Worm (Caenorhabditis elegans) whole organism, dauer: ENCODE results near the gene saeg-1.

Experiments used
- unc-62 ChIP-seq: sonication (generic microtip); optimal IDR thresholded peaks from 2 replicates; lab custom pipeline; 2017; ENCODE audit warnings: missing biosample characterization, missing genetic modification reagents, missing genetic modification characterization

The saeg-1 gene

ce11 chrV:10865599-10865998 is at the start of gene saeg-1:
Gene saeg-1, minus strand, starts transcription at chrV:10865699.
- no peak for TF ChIP-seq unc-62 (GFP tag; lab: Kevin White, UChicago)

ce11 chrV:10909959-10910358 is 44.5 kb upstream of the saeg-1 start:
- no peak for TF ChIP-seq unc-62 (GFP tag; lab: Kevin White, UChicago)

DNA sequence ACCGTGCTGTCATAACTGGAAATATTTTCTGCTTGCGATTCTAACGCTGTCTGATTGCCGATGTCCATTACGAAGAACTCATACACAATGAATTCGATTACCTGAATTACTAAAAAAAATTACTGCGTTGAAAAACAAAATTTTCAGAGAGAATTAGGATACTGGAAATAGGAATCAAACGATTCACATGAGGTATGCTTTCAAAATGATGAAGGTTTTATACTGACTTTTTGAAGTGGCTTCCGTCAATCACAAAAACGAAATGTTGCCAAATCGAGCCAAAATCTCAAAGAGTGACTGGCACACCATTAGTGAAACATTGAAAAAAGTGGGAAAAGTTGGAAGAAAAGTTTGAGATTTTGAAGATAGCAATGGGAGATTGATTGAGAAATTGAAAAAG is 43.6 kb upstream of the saeg-1 start, which contains the start of gene zzz-1:
zzz-1 (minus strand) TSS at position 101 of the 400 bp plus-strand sequence.
- no peak for TF ChIP-seq unc-62 (GFP tag; lab: Kevin White, UChicago)

ce11 chrV:10904795-10905194 is 39.3 kb upstream of the saeg-1 start:
- TF ChIP-seq unc-62 (GFP tag; lab: Kevin White, UChicago), result no peak

ce11 chrV:10903748-10904147 is 38.2 kb upstream of the saeg-1 start, which contains the start of gene F32D8.15:
Gene F32D8.15, plus strand, starts transcription at chrV:10904048.
- no peak for TF ChIP-seq unc-62 (GFP tag; lab: Kevin White, UChicago)

DNA sequence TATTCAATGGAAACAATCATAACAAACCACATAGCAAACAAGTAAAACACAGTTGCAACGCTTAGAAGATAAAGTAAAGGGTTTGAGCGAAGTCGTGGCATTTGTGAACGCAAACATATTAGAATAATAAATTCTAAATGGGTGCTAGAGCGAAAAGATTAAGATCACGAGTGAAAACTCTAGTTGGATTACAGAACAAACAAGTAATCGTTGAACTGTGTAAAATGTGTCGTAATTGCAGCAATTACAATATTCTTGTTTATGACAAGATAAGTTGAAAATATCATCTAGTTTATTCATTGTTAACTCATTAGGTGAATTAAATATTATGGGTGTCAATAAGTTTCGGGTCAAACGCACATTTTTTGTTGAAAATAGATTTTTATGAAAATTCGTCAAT is 37.2 kb upstream of the saeg-1 start, which contains the start of gene F32D8.8:
F32D8.8 (minus strand) TSS at position 101 of the 400 bp plus-strand sequence.
- no peak for TF ChIP-seq unc-62 (GFP tag; lab: Kevin White, UChicago)

ce11 chrV:10901125-10901524 is 35.6 kb upstream of the saeg-1 start, which contains the start of gene spp-16:
Gene spp-16, minus strand, starts transcription at chrV:10901303.
- no peak for TF ChIP-seq unc-62 (GFP tag; lab: Kevin White, UChicago)

DNA sequence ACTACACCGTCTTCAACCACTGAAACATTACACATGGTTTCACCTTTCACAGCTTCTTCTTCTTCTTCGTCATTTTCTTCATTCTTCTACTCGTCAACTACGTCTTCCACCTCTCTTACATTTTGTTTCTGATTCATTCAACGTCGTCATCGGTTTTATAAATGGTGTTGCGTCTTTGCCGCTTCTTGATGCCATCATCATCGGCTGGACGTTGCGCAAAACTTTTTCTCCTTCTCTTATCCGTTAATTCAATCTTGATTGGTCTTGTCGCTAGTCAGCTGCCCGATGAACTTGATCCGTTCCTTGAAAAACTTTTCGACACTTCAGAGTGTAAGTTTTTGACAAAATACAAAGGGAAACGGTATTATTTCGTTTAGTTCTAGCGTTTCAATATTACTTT is 33.1 kb upstream of the saeg-1 start:
- TF ChIP-seq unc-62 (GFP tag; lab: Kevin White, UChicago), result no peak

- TF ChIP-seq unc-62 (GFP tag; lab: Kevin White, UChicago), result no peak
These were observed 32.6 kb upstream of the saeg-1 start, which contains the start of gene F32D8.7 for ce11 chrV:10898107-10898506. Gene F32D8.7, plus strand, starts transcription at chrV:10898435.

ce11 chrV:10897172-10897571 is 31.7 kb upstream of the saeg-1 start:
- TF ChIP-seq unc-62 (GFP tag; lab: Kevin White, UChicago), result no peak

DNA sequence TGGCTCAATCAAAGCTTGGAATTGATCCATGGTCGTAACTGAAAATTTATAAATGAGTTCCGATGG is 31.4 kb upstream of the saeg-1 start, which contains the start of gene sec-61.G:
sec-61.G (minus strand) TSS at position 38 of the 66 bp plus-strand sequence.
- no peak for TF ChIP-seq unc-62 (GFP tag; lab: Kevin White, UChicago)

ce11 chrV:10896706-10897105 is 31.2 kb upstream of the saeg-1 start:
- no peak for TF ChIP-seq unc-62 (GFP tag; lab: Kevin White, UChicago)

- no peak for TF ChIP-seq unc-62 (GFP tag; lab: Kevin White, UChicago)
These were observed 30.8 kb upstream of the saeg-1 start, which contains the start of gene F32D8.13 for ce11 chrV:10896295-10896694. Gene F32D8.13, minus strand, starts transcription at chrV:10896543.

- no peak for TF ChIP-seq unc-62 (GFP tag; lab: Kevin White, UChicago)
These were observed 29.1 kb upstream of the saeg-1 start, which contains the start of the genes F32D8.14 and F32D8.5 for ce11 chrV:10894601-10895000. Gene F32D8.14, minus strand, starts transcription at chrV:10894788. Gene F32D8.5, plus strand, starts transcription at chrV:10894800.

DNA sequence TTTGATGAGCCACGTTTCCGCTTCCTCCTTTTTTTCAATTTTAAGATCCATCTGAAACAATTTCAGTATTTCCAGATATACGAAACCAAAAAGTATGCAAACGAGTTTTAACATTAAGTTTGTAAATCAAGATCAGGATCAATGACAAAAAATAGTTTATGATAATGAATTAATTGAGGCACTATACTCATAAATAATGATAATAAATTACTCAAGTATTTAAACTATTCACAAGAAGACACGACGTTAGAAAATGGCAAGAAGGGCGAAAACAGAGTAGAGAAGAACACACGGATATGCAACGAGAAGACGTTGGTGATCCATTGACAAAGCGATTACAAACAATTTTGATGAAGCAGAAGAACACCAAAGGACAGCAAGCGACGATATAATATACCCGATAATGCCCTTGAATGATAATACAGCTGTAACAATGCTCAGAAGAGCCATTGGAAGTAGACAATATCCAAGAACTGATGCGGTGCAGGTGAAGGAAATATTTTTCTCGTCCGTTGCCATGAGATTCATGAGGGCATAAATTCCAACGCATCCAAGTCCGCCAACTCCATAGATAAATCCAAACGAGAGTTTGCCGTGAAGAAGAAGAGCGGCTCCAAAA is 28.1 kb upstream of the saeg-1 start, which contains the start of gene F32D8.4:
F32D8.4 (minus strand) TSS at position 51 of the 619 bp plus-strand sequence.
- TF ChIP-seq unc-62 (GFP tag; lab: Kevin White, UChicago), result no peak

DNA sequence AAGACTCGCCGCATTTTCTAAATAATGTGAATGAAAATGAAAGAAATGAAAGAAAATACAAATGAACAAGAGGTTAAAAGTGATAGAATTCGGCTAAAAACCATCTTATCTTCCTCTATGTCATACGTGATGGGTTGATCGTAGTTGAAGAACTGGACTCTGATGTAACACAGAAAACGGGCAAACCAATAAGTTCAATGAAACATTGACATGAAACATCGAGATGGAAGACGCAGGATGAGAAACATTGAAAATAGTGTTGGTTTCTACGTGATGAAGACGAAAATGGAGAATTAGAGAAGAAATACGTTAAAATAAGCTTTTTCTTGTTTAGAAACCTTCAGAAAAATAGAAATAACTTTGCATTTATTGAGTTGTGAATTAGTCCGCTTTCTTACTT is 25.5 kb upstream of the saeg-1 start, which contains the start of gene F32D8.12:
F32D8.12 (minus strand) TSS at position 48 of the 400 bp plus-strand sequence.
- no peak for TF ChIP-seq unc-62 (GFP tag; lab: Kevin White, UChicago)

DNA sequence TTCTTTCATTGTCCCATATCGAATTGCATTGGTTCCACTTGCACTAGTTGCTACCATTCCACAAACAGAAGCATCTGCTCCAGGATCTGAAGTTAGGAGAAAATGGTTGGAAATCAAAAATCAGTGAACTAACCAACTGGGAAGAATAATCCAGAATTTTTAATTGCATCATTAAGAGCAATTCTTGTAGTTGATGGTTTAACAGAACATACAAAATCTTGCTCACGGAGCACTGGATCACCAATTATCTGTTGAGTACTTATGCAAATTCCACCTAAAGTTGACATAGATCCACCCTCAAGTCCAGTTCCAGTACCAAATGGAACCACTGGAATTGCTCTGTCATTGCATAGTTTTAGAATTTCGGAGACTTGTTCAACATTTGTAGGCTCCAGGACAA is 24.3 kb upstream of the saeg-1 start:
- no peak for TF ChIP-seq unc-62 (GFP tag; lab: Kevin White, UChicago)
